Fruit fly (Drosophila melanogaster) whole organism, prepupa: ENCODE data around the gene Trf.

Experiments
- Blimp-1 ChIP-seq: fragments of 200-800 bp; sonication (Bioruptor generic); optimal IDR thresholded peaks from 3 replicates; lab custom pipeline; 2017; ENCODE audit warnings: missing biosample characterization, missing genetic modification characterization, mild to moderate bottlenecking, moderate library complexity, missing genetic modification reagents
- CG10631 ChIP-seq: fragments of 200-800 bp; sonication (Bioruptor generic); optimal IDR thresholded peaks from 2 replicates; lab custom pipeline; 2016; ENCODE audit warnings: missing biosample characterization, missing genetic modification characterization
- CG10669 ChIP-seq: fragments of 200-800 bp; sonication (Bioruptor generic); optimal IDR thresholded peaks from 3 replicates; lab custom pipeline; 2018; ENCODE audit warnings: missing biosample characterization, mild to moderate bottlenecking, missing genetic modification characterization, moderate library complexity
- CG32006 ChIP-seq: fragments of 200-800 bp; sonication (Bioruptor generic); optimal IDR thresholded peaks from 3 replicates; lab custom pipeline; 2017; ENCODE audit warnings: missing biosample characterization, mild to moderate bottlenecking, missing genetic modification characterization
- CG6276 ChIP-seq: fragments of 200-800 bp; sonication (Bioruptor generic); optimal IDR thresholded peaks from 2 replicates; lab custom pipeline; 2017; ENCODE audit warnings: missing biosample characterization, mild to moderate bottlenecking, missing genetic modification characterization
- CG8319 ChIP-seq: fragments of 200-800 bp; sonication (Bioruptor generic); optimal IDR thresholded peaks from 3 replicates; lab custom pipeline; 2016; ENCODE audit warnings: missing biosample characterization, missing genetic modification characterization
- CG8632 ChIP-seq: fragments of 200-800 bp; sonication (Bioruptor generic); optimal IDR thresholded peaks from 3 replicates; lab custom pipeline; 2016; ENCODE audit warnings: missing biosample characterization, missing genetic modification characterization
- Sox15 ChIP-seq: fragments of 200-800 bp; sonication (Bioruptor generic); optimal IDR thresholded peaks from 3 replicates; lab custom pipeline; 2016; ENCODE audit warnings: missing biosample characterization, missing genetic modification characterization
- eg ChIP-seq: fragments of 200-800 bp; sonication (Bioruptor generic); IDR thresholded peaks from 3 replicates; pipeline ENCODE4 v1.3.6; 2022; ENCODE audit warnings: missing biosample characterization, missing genetic modification characterization
- pdm3 ChIP-seq: fragments of 200-800 bp; sonication (Bioruptor generic); optimal IDR thresholded peaks from 3 replicates; lab custom pipeline; 2016; ENCODE audit warnings: missing biosample characterization, missing genetic modification characterization

dm6 chr2L:8031588-8031987, 41.1 kb upstream of the Trf start:
- no peak for TF ChIP-seq CG10631 (GFP tag; lab: Kevin White, UChicago)
- no peak for TF ChIP-seq Blimp-1 (GFP tag; lab: Kevin White, UChicago)
- no peak for TF ChIP-seq Sox15 (GFP tag; lab: Kevin White, UChicago)
- TF ChIP-seq CG6276, result no peak
- TF ChIP-seq eg (GFP tag; lab: Robert Waterston, UW), result no peak
- TF ChIP-seq CG32006 (GFP tag; lab: Kevin White, UChicago), result no peak
- TF ChIP-seq CG8319, result no peak
- no peak for TF ChIP-seq CG10669 (GFP tag; lab: Kevin White, UChicago)
- no peak for TF ChIP-seq pdm3 (GFP tag; lab: Kevin White, UChicago)
- TF ChIP-seq CG8632 (GFP tag; lab: Kevin White, UChicago), result no peak
